Fruit fly (Drosophila melanogaster) whole organism, embryonic: Measurements from ENCODE around the gene Pvr.
A peak's percentile ranks its signal among the peaks of the same experiment; 100 is the strongest.

Experiments used
- Aef1 ChIP-seq: fragments of 200-800 bp; sonication (Bioruptor generic); IDR thresholded peaks from 3 replicates; pipeline ENCODE4 v1.3.6; 2022; ENCODE audit warnings: missing biosample characterization, missing genetic modification characterization
- BEAF-32 ChIP-seq: fragments of 200-800 bp; sonication (Bioruptor generic); optimal IDR thresholded peaks from 3 replicates; lab custom pipeline; 2017; ENCODE audit warnings: missing biosample characterization, missing genetic modification characterization, mild to moderate bottlenecking, moderate library complexity, missing genetic modification reagents
- CG10267 ChIP-seq: fragments of 200-800 bp; sonication (Bioruptor generic); optimal IDR thresholded peaks from 2 replicates; lab custom pipeline; 2018; ENCODE audit warnings: missing biosample characterization, mild to moderate bottlenecking, missing genetic modification characterization, moderate library complexity
- CG12104 ChIP-seq: fragments of 200-800 bp; sonication (Bioruptor generic); optimal IDR thresholded peaks from 3 replicates; lab custom pipeline; 2016; ENCODE audit warnings: missing biosample characterization, missing genetic modification characterization
- CG1233 ChIP-seq: fragments of 200-800 bp; sonication (Bioruptor generic); optimal IDR thresholded peaks from 4 replicates; lab custom pipeline; 2018; ENCODE audit warnings: missing biosample characterization, mild to moderate bottlenecking, missing genetic modification characterization
- CG12391 ChIP-seq: fragments of 200-800 bp; sonication (Bioruptor generic); optimal IDR thresholded peaks from 3 replicates; lab custom pipeline; 2018; ENCODE audit warnings: missing biosample characterization, mild to moderate bottlenecking, missing genetic modification characterization, moderate library complexity
- CG12942 ChIP-seq: fragments of 200-800 bp; sonication (Bioruptor generic); optimal IDR thresholded peaks from 3 replicates; lab custom pipeline; 2016; ENCODE audit warnings: missing biosample characterization, missing genetic modification characterization
- CG13775 ChIP-seq: fragments of 200-800 bp; sonication (Bioruptor generic); optimal IDR thresholded peaks from 3 replicates; lab custom pipeline; 2017; ENCODE audit warnings: missing biosample characterization, mild to moderate bottlenecking, missing genetic modification characterization
- CG14050 ChIP-seq: fragments of 200-800 bp; sonication (Bioruptor generic); IDR thresholded peaks from 3 replicates; pipeline ENCODE4 v1.3.6; 2022; ENCODE audit warnings: missing biosample characterization, missing genetic modification characterization
- CG14667 ChIP-seq: fragments of 200-800 bp; sonication (Bioruptor generic); IDR thresholded peaks from 2 replicates; pipeline ENCODE4 v1.3.6; 2022; ENCODE audit warnings: missing biosample characterization, missing genetic modification characterization
- CG14965 ChIP-seq: fragments of 200-800 bp; sonication (Bioruptor generic); optimal IDR thresholded peaks from 2 replicates; lab custom pipeline; 2016; ENCODE audit warnings: missing biosample characterization, missing genetic modification characterization, borderline replicate concordance
- CG1603 ChIP-seq: fragments of 200-800 bp; sonication (Bioruptor generic); optimal IDR thresholded peaks from 2 replicates; lab custom pipeline; 2019; ENCODE audit warnings: missing biosample characterization, mild to moderate bottlenecking, missing genetic modification characterization, moderate library complexity
- CG1832 ChIP-seq: fragments of 200-800 bp; sonication (Bioruptor generic); optimal IDR thresholded peaks from 2 replicates; lab custom pipeline; 2017; ENCODE audit warnings: missing biosample characterization, mild to moderate bottlenecking, missing genetic modification characterization, inconsistent platforms
- CG31365 ChIP-seq: fragments of 200-800 bp; sonication (Bioruptor generic); optimal IDR thresholded peaks from 2 replicates; lab custom pipeline; 2018; ENCODE audit warnings: missing biosample characterization, mild to moderate bottlenecking, missing genetic modification characterization
- CG6272 ChIP-seq: fragments of 200-800 bp; sonication (Bioruptor generic); IDR thresholded peaks from 2 replicates; pipeline ENCODE4 v1.3.6; 2022; ENCODE audit warnings: missing biosample characterization, missing genetic modification characterization
- CG6689 ChIP-seq: fragments of 200-800 bp; sonication (Bioruptor generic); IDR thresholded peaks from 2 replicates; pipeline ENCODE4 v1.3.6; 2022; ENCODE audit warnings: missing biosample characterization, missing genetic modification characterization
- CG9797 ChIP-seq: fragments of 200-800 bp; sonication (Bioruptor generic); optimal IDR thresholded peaks from 3 replicates; lab custom pipeline; 2018; ENCODE audit warnings: missing biosample characterization, mild to moderate bottlenecking, missing genetic modification characterization
- CG9817 ChIP-seq: fragments of 200-800 bp; sonication (Bioruptor generic); optimal IDR thresholded peaks from 2 replicates; lab custom pipeline; 2018; ENCODE audit warnings: missing biosample characterization, mild to moderate bottlenecking, missing genetic modification characterization, moderate library complexity
- CG9876 ChIP-seq: fragments of 200-800 bp; sonication (Bioruptor generic); optimal IDR thresholded peaks from 2 replicates; lab custom pipeline; 2016; ENCODE audit warnings: missing biosample characterization, missing genetic modification characterization
- Camta ChIP-seq: fragments of 200-800 bp; sonication (Bioruptor generic); optimal IDR thresholded peaks from 2 replicates; lab custom pipeline; 2016; ENCODE audit warnings: missing biosample characterization, missing genetic modification characterization
- HHEX ChIP-seq: fragments of 200-800 bp; sonication (Bioruptor generic); optimal IDR thresholded peaks from 3 replicates; lab custom pipeline; 2017; ENCODE audit warnings: missing biosample characterization, mild to moderate bottlenecking, missing genetic modification characterization, missing genetic modification reagents
- HLH54F ChIP-seq: fragments of 200-800 bp; sonication (Bioruptor generic); optimal IDR thresholded peaks from 3 replicates; lab custom pipeline; 2016; ENCODE audit warnings: missing biosample characterization, missing genetic modification characterization
- Hmr ChIP-seq: fragments of 200-800 bp; sonication (Bioruptor generic); optimal IDR thresholded peaks from 3 replicates; lab custom pipeline; 2017; ENCODE audit warnings: mild to moderate bottlenecking, missing biosample characterization, missing genetic modification reagents, missing genetic modification characterization
- Meics ChIP-seq: fragments of 200-800 bp; sonication (Bioruptor generic); optimal IDR thresholded peaks from 2 replicates; lab custom pipeline; 2017; ENCODE audit warnings: missing biosample characterization, mild to moderate bottlenecking, missing genetic modification characterization
- Nf-YB ChIP-seq: fragments of 200-800 bp; sonication (Bioruptor generic); optimal IDR thresholded peaks from 3 replicates; lab custom pipeline; 2019; ENCODE audit warnings: missing biosample characterization, mild to moderate bottlenecking, missing genetic modification characterization, moderate library complexity
- NfI ChIP-seq: fragments of 200-800 bp; sonication (Bioruptor generic); optimal IDR thresholded peaks from 3 replicates; lab custom pipeline; 2018; ENCODE audit warnings: missing biosample characterization, mild to moderate bottlenecking, missing genetic modification characterization, moderate library complexity
- Ssrp ChIP-seq: fragments of 200-800 bp; sonication (Bioruptor generic); optimal IDR thresholded peaks from 2 replicates; lab custom pipeline; 2018; ENCODE audit warnings: missing biosample characterization, mild to moderate bottlenecking, missing genetic modification characterization, moderate library complexity
- Xbp1 ChIP-seq: fragments of 200-800 bp; sonication (Bioruptor generic); optimal IDR thresholded peaks from 3 replicates; lab custom pipeline; 2016; ENCODE audit warnings: missing biosample characterization, mild to moderate bottlenecking, missing genetic modification characterization
- al ChIP-seq: fragments of 200-800 bp; sonication (Bioruptor generic); IDR thresholded peaks from 2 replicates; pipeline ENCODE4 v1.3.6; 2022; ENCODE audit warnings: missing biosample characterization, missing genetic modification characterization
- ara ChIP-seq: fragments of 200-800 bp; sonication (Bioruptor generic); IDR thresholded peaks from 2 replicates; pipeline ENCODE4 v1.3.6; 2022; ENCODE audit warnings: missing biosample characterization, missing genetic modification characterization
- br ChIP-seq: fragments of >200 bp; optimal IDR thresholded peaks from 2 replicates; lab custom pipeline; 2017
- btn ChIP-seq: fragments of 200-800 bp; sonication (Bioruptor generic); optimal IDR thresholded peaks from 2 replicates; lab custom pipeline; 2016; ENCODE audit warnings: missing biosample characterization, missing genetic modification characterization
- chif ChIP-seq, 2 experiments: fragments of 200-800 bp; sonication (Bioruptor generic); optimal IDR thresholded peaks; 3 replicates each; lab custom pipeline; 2016; ENCODE audit warnings: missing biosample characterization in 2 of 2, missing genetic modification characterization in 2 of 2
- chn ChIP-seq: fragments of 200-800 bp; sonication (Bioruptor generic); optimal IDR thresholded peaks from 2 replicates; lab custom pipeline; 2016; ENCODE audit warnings: missing biosample characterization, missing genetic modification characterization
- dimm ChIP-seq: fragments of 200-800 bp; sonication (Bioruptor generic); IDR thresholded peaks from 2 replicates; pipeline ENCODE4 v1.3.6; 2022; ENCODE audit warnings: missing biosample characterization, missing genetic modification characterization
- dm ChIP-seq: fragments of 200-800 bp; sonication (Bioruptor generic); optimal IDR thresholded peaks from 3 replicates; lab custom pipeline; 2016; ENCODE audit warnings: missing biosample characterization, missing genetic modification characterization
- dysf ChIP-seq: fragments of 200-800 bp; sonication (Bioruptor generic); IDR thresholded peaks from 3 replicates; pipeline ENCODE4 v1.3.6; 2022; ENCODE audit warnings: missing biosample characterization, missing genetic modification characterization
- ems ChIP-seq: fragments of 200-800 bp; sonication (Bioruptor generic); optimal IDR thresholded peaks from 3 replicates; lab custom pipeline; 2016; ENCODE audit warnings: missing biosample characterization, missing genetic modification characterization
- eve ChIP-seq, 2 experiments: fragments of >200 bp; optimal IDR thresholded peaks; 2 replicates each; lab custom pipeline; 2017; ENCODE audit warnings: missing biosample characterization in 2 of 2, missing genetic modification characterization in 2 of 2
- ftz-f1 ChIP-seq: fragments of 200-800 bp; sonication (Bioruptor generic); optimal IDR thresholded peaks from 2 replicates; lab custom pipeline; 2016; ENCODE audit warnings: missing biosample characterization, missing genetic modification characterization
- gem ChIP-seq: fragments of 200-800 bp; sonication (Bioruptor generic); optimal IDR thresholded peaks from 2 replicates; lab custom pipeline; 2019; ENCODE audit warnings: missing biosample characterization, mild to moderate bottlenecking, missing genetic modification characterization, moderate library complexity
- klu ChIP-seq: fragments of 200-800 bp; sonication (Bioruptor generic); IDR thresholded peaks from 2 replicates; pipeline ENCODE4 v1.3.6; 2022; ENCODE audit warnings: missing biosample characterization, missing genetic modification characterization
- kni ChIP-seq: fragments of 200-800 bp; sonication (Bioruptor generic); optimal IDR thresholded peaks from 3 replicates; lab custom pipeline; 2017; ENCODE audit warnings: mild to moderate bottlenecking, missing biosample characterization, missing genetic modification reagents, missing genetic modification characterization
- pfk ChIP-seq: fragments of 200-800 bp; sonication (Bioruptor generic); optimal IDR thresholded peaks from 2 replicates; lab custom pipeline; 2018; ENCODE audit warnings: missing biosample characterization, mild to moderate bottlenecking, missing genetic modification characterization, moderate library complexity
- ranshi ChIP-seq: fragments of 200-800 bp; sonication (Bioruptor generic); IDR thresholded peaks from 2 replicates; pipeline ENCODE4 v1.3.6; 2022; ENCODE audit warnings: missing biosample characterization, missing genetic modification characterization
- salm ChIP-seq: fragments of 200-800 bp; sonication (Bioruptor generic); optimal IDR thresholded peaks from 2 replicates; lab custom pipeline; 2018; ENCODE audit warnings: missing biosample characterization, mild to moderate bottlenecking, missing genetic modification characterization
- sc ChIP-seq, 3 experiments: fragments of >200 bp in 2 of 3; fragments of 200-800 bp in 1 of 3; sonication (Bioruptor generic) in 1 of 3; optimal IDR thresholded peaks; 2 replicates in 2 of 3; 3 replicates in 1 of 3; lab custom pipeline; 2017; ENCODE audit warnings: mild to moderate bottlenecking in 1 of 3, missing biosample characterization in 1 of 3, missing genetic modification characterization in 1 of 3, missing genetic modification reagents in 1 of 3
- sens ChIP-seq: fragments of 200-800 bp; sonication (Bioruptor generic); peaks from one replicate; lab custom pipeline; 2016; ENCODE audit warnings: missing biosample characterization, missing genetic modification characterization
- sna ChIP-seq: fragments of 200-800 bp; sonication (Bioruptor generic); IDR thresholded peaks from 2 replicates; pipeline ENCODE4 v1.3.6; 2022; ENCODE audit warnings: missing biosample characterization, missing genetic modification characterization; ENCODE audit not compliant: partially characterized antibody
- sqz ChIP-seq: fragments of 200-800 bp; sonication (Bioruptor generic); optimal IDR thresholded peaks from 3 replicates; lab custom pipeline; 2018; ENCODE audit warnings: missing biosample characterization, mild to moderate bottlenecking, missing genetic modification characterization
- unpg ChIP-seq: fragments of 200-800 bp; sonication (Bioruptor generic); optimal IDR thresholded peaks from 3 replicates; lab custom pipeline; 2018; ENCODE audit warnings: missing biosample characterization, mild to moderate bottlenecking, missing genetic modification characterization, moderate library complexity
- zen ChIP-seq: fragments of 200-800 bp; sonication (Bioruptor generic); optimal IDR thresholded peaks from 3 replicates; lab custom pipeline; 2018; ENCODE audit warnings: missing biosample characterization, mild to moderate bottlenecking, missing genetic modification characterization, moderate library complexity

Pvr gene

DNA sequence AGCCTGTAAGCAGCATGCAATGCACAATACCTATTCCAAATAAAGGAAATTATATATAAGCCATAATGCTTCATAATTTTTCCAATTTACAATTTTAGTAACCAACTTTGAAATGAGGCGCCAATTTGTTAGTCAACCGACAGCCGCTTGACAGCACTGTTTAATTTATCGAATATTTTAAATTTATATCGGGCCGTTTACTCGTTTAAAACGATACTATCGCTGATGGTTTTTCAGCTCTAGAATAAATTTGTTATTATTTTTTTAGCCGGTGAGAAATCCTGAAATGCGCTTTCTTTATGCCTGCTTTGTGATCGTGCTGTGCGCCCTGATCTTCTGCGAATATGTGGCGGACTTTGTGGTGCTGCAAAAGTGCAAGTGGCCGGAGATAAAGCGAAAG is 40.9 kb downstream of the Pvr start, which contains the start of gene PGAP5 (continued):
- no peak for TF ChIP-seq CG12104 (GFP tag; lab: Kevin White, UChicago)
- TF ChIP-seq CG1832 = no peak
- no peak for TF ChIP-seq ranshi
- no peak for TF ChIP-seq CG9876 (GFP tag; lab: Kevin White, UChicago)
- no peak for TF ChIP-seq CG13775 (GFP tag; lab: Kevin White, UChicago)
- no peak for TF ChIP-seq Nf-YB (GFP tag; lab: Kevin White, UChicago)
- peak; percentile 93 for TF ChIP-seq CG10267
- TF ChIP-seq Aef1 (GFP tag; lab: Robert Waterston, UW) = no peak
- no peak for TF ChIP-seq unpg
- no peak for TF ChIP-seq CG14965 (GFP tag; lab: Kevin White, UChicago)
- peak; percentile 13 for TF ChIP-seq CG9797 (GFP tag; lab: Kevin White, UChicago)
- TF ChIP-seq sqz (GFP tag; lab: Kevin White, UChicago) = no peak
- TF ChIP-seq CG1233 (GFP tag; lab: Kevin White, UChicago) = no peak
- TF ChIP-seq sna (GFP tag; lab: Robert Waterston, UW) = peak; percentile 95
- no peak for TF ChIP-seq CG14667 (GFP tag; lab: Robert Waterston, UW)
- no peak for TF ChIP-seq CG6272
- peak; percentile 84 for TF ChIP-seq sens (GFP tag; lab: Kevin White, UChicago)
- no peak for TF ChIP-seq kni (GFP tag; lab: Kevin White, UChicago)
- TF ChIP-seq br (lab: Kevin White, UChicago) = no peak
- no peak for TF ChIP-seq gem (tag; lab: Kevin White, UChicago)
- TF ChIP-seq klu (GFP tag; lab: Robert Waterston, UW) = no peak
- no peak for TF ChIP-seq NfI
- no peak for TF ChIP-seq pfk (GFP tag; lab: Kevin White, UChicago)
- TF ChIP-seq BEAF-32 (GFP tag; lab: Kevin White, UChicago) = peak; percentile 91
- TF ChIP-seq CG14050 (GFP tag; lab: Robert Waterston, UW) = no peak
- no peak for TF ChIP-seq zen
- no peak for TF ChIP-seq HLH54F (GFP tag; lab: Kevin White, UChicago)
- no peak for TF ChIP-seq dm (GFP tag; lab: Kevin White, UChicago)
- TF ChIP-seq eve (GFP tag; optimal IDR thresholded peaks at IDR 0.05; lab: Kevin White, UChicago) = no peak
- no peak for TF ChIP-seq CG12391 (tag; lab: Kevin White, UChicago)
- TF ChIP-seq ftz-f1 (GFP tag; lab: Kevin White, UChicago) = no peak
- no peak for TF ChIP-seq CG31365 (tag; lab: Kevin White, UChicago)
- TF ChIP-seq Hmr = no peak
- no peak for TF ChIP-seq CG9817
- no peak for TF ChIP-seq HHEX (GFP tag; lab: Kevin White, UChicago)
- TF ChIP-seq btn (GFP tag; lab: Kevin White, UChicago) = no peak
- TF ChIP-seq CG12942 (GFP tag; lab: Kevin White, UChicago) = no peak
- no peak for TF ChIP-seq salm (tag; lab: Kevin White, UChicago)
- peak; percentile 16 for TF ChIP-seq ems (GFP tag; lab: Kevin White, UChicago)
- no peak for TF ChIP-seq chif (GFP tag; optimal IDR thresholded peaks at IDR 0.05; lab: Kevin White, UChicago)
- TF ChIP-seq CG1603 (tag; lab: Kevin White, UChicago) = no peak
- TF ChIP-seq ara (GFP tag; lab: Robert Waterston, UW) = no peak
- no peak for TF ChIP-seq CG6689 (GFP tag; lab: Robert Waterston, UW)
- no peak for TF ChIP-seq Xbp1 (GFP tag; lab: Kevin White, UChicago)
- no peak for TF ChIP-seq dimm
- TF ChIP-seq dysf = no peak
- TF ChIP-seq sc (optimal IDR thresholded peaks at IDR 0.05; lab: Kevin White, UChicago) = no peak
- TF ChIP-seq sc (GFP tag; optimal IDR thresholded peaks at IDR 0.05; lab: Kevin White, UChicago) = no peak
- TF ChIP-seq chn (GFP tag; lab: Kevin White, UChicago) = no peak
- TF ChIP-seq Ssrp = no peak
- TF ChIP-seq al = no peak
- no peak for TF ChIP-seq Meics (GFP tag; lab: Kevin White, UChicago)
- no peak for TF ChIP-seq Camta (GFP tag; lab: Kevin White, UChicago)
